Fruit fly (Drosophila melanogaster): ENCODE results near the gene Ca-beta.

Ca-beta gene

dm6 chr2L:11208563-11209344 lies 5.4 kb upstream of the Ca-beta start (continued):
- TF ChIP-seq CG1603 (tag; optimal IDR thresholded peaks at IDR 0.05), result peak; percentile 85
- TF ChIP-seq CG6791 (GFP tag; IDR thresholded peaks at IDR 0.05; ENCODE audit: partially characterized antibody), result no peak
- TF ChIP-seq CG10267 (tag; optimal IDR thresholded peaks at IDR 0.05), result peak; percentile 68
- TF ChIP-seq dysf (GFP tag; IDR thresholded peaks at IDR 0.05), result peak; percentile 71
- no peak for TF ChIP-seq pan (optimal IDR thresholded peaks at IDR 0.05)
- TF ChIP-seq pan (GFP tag; optimal IDR thresholded peaks at IDR 0.05 in 1 of 2, IDR thresholded peaks at IDR 0.05 in 1 of 2), result no peak
- TF ChIP-seq Camta (GFP tag; optimal IDR thresholded peaks at IDR 0.05), result peak; percentile 53
- TF ChIP-seq CG31365 (tag; optimal IDR thresholded peaks at IDR 0.05), result no peak
- TF ChIP-seq wdn (GFP tag; IDR thresholded peaks at IDR 0.05), result no peak
- TF ChIP-seq Sox102F (GFP tag; optimal IDR thresholded peaks at IDR 0.05), result peak; percentile 80
- peak; percentile 81 for TF ChIP-seq row (GFP tag; IDR thresholded peaks at IDR 0.05)
- TF ChIP-seq Hsf (GFP tag; optimal IDR thresholded peaks at IDR 0.05), result peak; percentile 55
- TF ChIP-seq p53 (GFP tag; optimal IDR thresholded peaks at IDR 0.05), result no peak
- TF ChIP-seq CG11560 (tag; IDR thresholded peaks at IDR 0.05), result 0 out of 3 replicates have a peak, but pooled peaks have one; percentile 31
- peak; percentile 54; the same call in 1 of the 3 replicates for TF ChIP-seq H15 (GFP tag; IDR thresholded peaks at IDR 0.05)
- no peak for TF ChIP-seq ham (GFP tag; IDR thresholded peaks at IDR 0.05)
- peak; percentile 5 for TF ChIP-seq psq (GFP tag; optimal IDR thresholded peaks at IDR 0.05)
- TF ChIP-seq D19B (GFP tag; optimal IDR thresholded peaks at IDR 0.05), result no peak
- no peak for TF ChIP-seq CG12071 (GFP tag; optimal IDR thresholded peaks at IDR 0.05)
- no peak for TF ChIP-seq br (optimal IDR thresholded peaks at IDR 0.05)
- TF ChIP-seq YL-1 (GFP tag; optimal IDR thresholded peaks at IDR 0.05), result no peak
- peak; percentile 43; the same call in 1 of the 2 replicates for TF ChIP-seq slbo (GFP tag; IDR thresholded peaks at IDR 0.05)
- peak; percentile 14 for TF ChIP-seq ind (GFP tag; optimal IDR thresholded peaks at IDR 0.05)
- peak; percentile 75; the same call in 1 of the 2 replicates for TF ChIP-seq CG32767 (GFP tag; IDR thresholded peaks at IDR 0.05)
- no peak for TF ChIP-seq gro (GFP tag; optimal IDR thresholded peaks at IDR 0.05)
- TF ChIP-seq Ets97D (GFP tag; optimal IDR thresholded peaks at IDR 0.05), result no peak
- TF ChIP-seq CG15514 (GFP tag; optimal IDR thresholded peaks at IDR 0.05), result no peak
- TF ChIP-seq twi (tag; optimal IDR thresholded peaks at IDR 0.05), result peak; percentile 74
- no peak for TF ChIP-seq CG13296 (GFP tag; optimal IDR thresholded peaks at IDR 0.05)
- TF ChIP-seq pum (GFP tag; optimal IDR thresholded peaks at IDR 0.05), result peak; percentile 8
- peak; percentile 34 to 72 for TF ChIP-seq chif (GFP tag; optimal IDR thresholded peaks at IDR 0.05)
- TF ChIP-seq CG8089 (GFP tag; optimal IDR thresholded peaks at IDR 0.05), result peak; percentile 63
- no peak for TF ChIP-seq CG9609 (GFP tag; optimal IDR thresholded peaks at IDR 0.05)
- peak; percentile 39 for TF ChIP-seq CG10654 (GFP tag; optimal IDR thresholded peaks at IDR 0.05)
- no peak for TF ChIP-seq Sin3A (optimal IDR thresholded peaks at IDR 0.05)
- TF ChIP-seq CG7839 (tag; optimal IDR thresholded peaks at IDR 0.05), result peak; percentile 78
- no peak for TF ChIP-seq CG16863 (GFP tag; optimal IDR thresholded peaks at IDR 0.05)
- TF ChIP-seq CG31441 (GFP tag; IDR thresholded peaks at IDR 0.05), result peak; percentile 66
- TF ChIP-seq fd3F (GFP tag; optimal IDR thresholded peaks at IDR 0.05), result no peak
- TF ChIP-seq CG12236 (GFP tag; optimal IDR thresholded peaks at IDR 0.05), result no peak
- no peak for TF ChIP-seq CG11723 (GFP tag; optimal IDR thresholded peaks at IDR 0.05)
- TF ChIP-seq nerfin-2 (GFP tag; IDR thresholded peaks at IDR 0.05; ENCODE audit: partially characterized antibody), result no peak
- TF ChIP-seq Hr3 (GFP tag; optimal IDR thresholded peaks at IDR 0.05), result peak; percentile 58
- TF ChIP-seq Nf-YC (tag; optimal IDR thresholded peaks at IDR 0.05), result no peak
- no peak for TF ChIP-seq CG8478 (optimal IDR thresholded peaks at IDR 0.05)
- peak; percentile 39 to 40 for TF ChIP-seq Pdp1 (GFP tag; optimal IDR thresholded peaks at IDR 0.05)
- TF ChIP-seq phol (tag; optimal IDR thresholded peaks at IDR 0.05), result peak; percentile 69
- no peak for TF ChIP-seq CG4404 (GFP tag; IDR thresholded peaks at IDR 0.05)
- TF ChIP-seq caup (GFP tag; optimal IDR thresholded peaks at IDR 0.05; ENCODE audit: severe bottlenecking), result no peak
- no peak for TF ChIP-seq CG4360 (GFP tag; IDR thresholded peaks at IDR 0.05)
- TF ChIP-seq gt (GFP tag; IDR thresholded peaks at IDR 0.05), result no peak; the same call in 1 of the 2 replicates
